Fruit fly (Drosophila melanogaster) whole organism: ENCODE measurements around the gene CG17233.

Experiments used
- CG8478 ChIP-seq: fragments of >200 bp; optimal IDR thresholded peaks from 2 replicates; lab custom pipeline; 2018; ENCODE audit warnings: inconsistent platforms
- psq ChIP-seq: fragments of >200 bp; optimal IDR thresholded peaks from 2 replicates; lab custom pipeline; 2017

DNA sequence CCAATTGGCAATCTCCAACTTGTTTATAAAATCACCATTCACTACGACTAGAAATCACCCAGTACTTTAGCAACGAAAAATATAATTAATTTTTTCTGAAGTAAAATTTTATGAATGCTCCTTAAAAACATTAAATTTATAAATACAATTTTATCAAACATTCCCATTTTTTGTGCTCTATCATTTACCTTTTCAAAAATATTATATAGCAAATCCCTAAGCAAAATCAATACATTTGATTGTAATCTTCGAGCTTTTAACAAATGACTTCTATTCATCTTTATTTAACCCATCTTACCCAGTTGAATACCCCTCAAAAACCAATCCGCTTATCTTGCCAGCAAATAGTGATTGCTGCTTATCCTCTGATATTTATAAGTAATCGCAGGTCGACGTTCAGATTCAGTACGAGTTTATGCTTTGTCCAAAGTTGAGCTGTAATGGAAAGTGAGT is 20.3 kb downstream of the CG17233 start, which contains the start of gene CG17145:
- no peak for TF ChIP-seq psq (lab: Kevin White, UChicago)
- no peak for TF ChIP-seq CG8478 (lab: Kevin White, UChicago)
